Worm (Caenorhabditis elegans) whole organism, late embryonic: ENCODE results near the gene clec-245.

ENCODE experiments used
- ceh-19 ChIP-seq: fragments of 200-800 bp; sonication (Bioruptor generic); optimal IDR thresholded peaks from 2 replicates; lab custom pipeline; 2018; ENCODE audit warnings: mild to moderate bottlenecking, missing genetic modification characterization, missing compliant biosample characterization
- ets-4 ChIP-seq: sonication (generic microtip); optimal IDR thresholded peaks from 2 replicates; lab custom pipeline; 2016; ENCODE audit warnings: missing genetic modification characterization, missing compliant biosample characterization
- hlh-8 ChIP-seq: sonication (generic microtip); optimal IDR thresholded peaks from 2 replicates; lab custom pipeline; 2016; ENCODE audit warnings: missing genotype, missing genetic modification characterization, missing compliant biosample characterization
- nhr-232 ChIP-seq: sonication (generic microtip); optimal IDR thresholded peaks from 2 replicates; lab custom pipeline; 2016; ENCODE audit warnings: missing genetic modification characterization, missing compliant biosample characterization
- unc-86 ChIP-seq: sonication (generic microtip); optimal IDR thresholded peaks from 2 replicates; lab custom pipeline; 2016; ENCODE audit warnings: missing genetic modification characterization, missing compliant biosample characterization

DNA sequence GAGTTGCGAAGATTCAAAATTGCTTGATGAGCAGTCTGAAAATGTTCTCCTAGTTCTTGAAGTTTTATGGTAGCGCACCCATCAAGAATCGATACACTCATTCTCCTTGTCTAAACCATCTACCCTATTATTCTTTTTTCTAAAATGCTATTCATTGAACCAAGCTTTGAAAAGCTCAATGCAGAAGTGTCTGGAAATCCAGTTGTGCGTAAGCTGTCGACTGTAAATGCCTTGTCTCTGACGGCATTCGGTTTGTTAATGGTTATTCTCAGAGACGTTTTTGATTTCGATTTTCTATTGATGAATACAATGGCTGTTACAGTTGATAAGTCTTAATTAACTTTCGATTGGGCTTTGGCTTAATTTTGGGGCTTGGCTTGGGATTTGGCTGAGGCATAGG is 25.7 kb downstream of the clec-245 start, which contains the start of gene C14A6.12:
- no peak for TF ChIP-seq nhr-232 (tag; lab: Kevin White, UChicago)
- TF ChIP-seq ceh-19 (GFP tag; lab: Kevin White, UChicago), result no peak
- TF ChIP-seq unc-86 (tag; lab: Kevin White, UChicago), result no peak
- TF ChIP-seq ets-4 (tag; lab: Kevin White, UChicago), result no peak
- TF ChIP-seq hlh-8 (tag; lab: Kevin White, UChicago), result no peak
